Fruit fly (Drosophila melanogaster) whole organism, embryonic: ENCODE data around the gene CG17982.

Source experiments
- Asciz ChIP-seq: fragments of 200-800 bp; sonication (Bioruptor generic); optimal IDR thresholded peaks from 2 replicates; lab custom pipeline; 2017; ENCODE audit warnings: missing biosample characterization, mild to moderate bottlenecking, missing genetic modification characterization, missing genetic modification reagents
- Awh ChIP-seq: fragments of 200-800 bp; sonication (Bioruptor generic); IDR thresholded peaks from 2 replicates; pipeline ENCODE4, ENCODE4 v1.3.6; 2022; ENCODE audit warnings: missing biosample characterization, missing genetic modification characterization
- CG10979 ChIP-seq: fragments of 200-800 bp; sonication (Bioruptor generic); optimal IDR thresholded peaks from 2 replicates; lab custom pipeline; 2018; ENCODE audit warnings: missing biosample characterization, mild to moderate bottlenecking, missing genetic modification characterization, moderate library complexity
- CG11456 ChIP-seq: fragments of 200-800 bp; sonication (Bioruptor generic); IDR thresholded peaks from 3 replicates; pipeline ENCODE4 v1.3.6; 2022; ENCODE audit warnings: missing biosample characterization, missing genetic modification characterization
- CG11560 ChIP-seq: fragments of 200-800 bp; sonication (Bioruptor generic); IDR thresholded peaks from 3 replicates; pipeline ENCODE4 v1.3.6; 2022; ENCODE audit warnings: missing biosample characterization, missing genetic modification characterization
- CG14965 ChIP-seq: fragments of 200-800 bp; sonication (Bioruptor generic); optimal IDR thresholded peaks from 2 replicates; lab custom pipeline; 2016; ENCODE audit warnings: missing biosample characterization, missing genetic modification characterization, borderline replicate concordance
- CG1602 ChIP-seq: fragments of 200-800 bp; sonication (Bioruptor generic); optimal IDR thresholded peaks from 3 replicates; lab custom pipeline; 2016; ENCODE audit warnings: missing biosample characterization, missing genetic modification characterization
- CG16863 ChIP-seq: fragments of 200-800 bp; sonication (Bioruptor generic); optimal IDR thresholded peaks from 3 replicates; lab custom pipeline; 2016; ENCODE audit warnings: missing biosample characterization, missing genetic modification characterization
- CG17361 ChIP-seq: fragments of 200-800 bp; sonication (Bioruptor generic); IDR thresholded peaks from 3 replicates; pipeline ENCODE4 v1.3.6; 2022; ENCODE audit warnings: missing biosample characterization, missing genetic modification characterization
- CG17802 ChIP-seq: fragments of 200-800 bp; sonication (Bioruptor generic); optimal IDR thresholded peaks from 2 replicates; lab custom pipeline; 2018; ENCODE audit warnings: missing biosample characterization, mild to moderate bottlenecking, missing genetic modification characterization, moderate library complexity
- CG1832 ChIP-seq: fragments of 200-800 bp; sonication (Bioruptor generic); optimal IDR thresholded peaks from 2 replicates; lab custom pipeline; 2017; ENCODE audit warnings: missing biosample characterization, mild to moderate bottlenecking, missing genetic modification characterization, inconsistent platforms
- CG18599 ChIP-seq: fragments of 200-800 bp; sonication (Bioruptor generic); optimal IDR thresholded peaks from 3 replicates; lab custom pipeline; 2017; ENCODE audit warnings: missing biosample characterization, missing genetic modification characterization, mild to moderate bottlenecking, moderate library complexity, missing genetic modification reagents
- CG2129 ChIP-seq: fragments of 200-800 bp; sonication (Bioruptor generic); IDR thresholded peaks from 2 replicates; pipeline ENCODE4 v1.3.6; 2022; ENCODE audit warnings: missing biosample characterization, missing genetic modification characterization; ENCODE audit not compliant: partially characterized antibody
- CG2712 ChIP-seq: fragments of 200-800 bp; optimal IDR thresholded peaks from 3 replicates; lab custom pipeline; 2019; ENCODE audit warnings: missing biosample characterization, mild to moderate bottlenecking, missing genetic modification characterization, moderate library complexity
- CG32772 ChIP-seq: fragments of 200-800 bp; sonication (Bioruptor generic); IDR thresholded peaks from 2 replicates; pipeline ENCODE4 v1.3.6; 2022; ENCODE audit warnings: missing biosample characterization, missing genetic modification characterization
- CG33557 ChIP-seq: fragments of 200-800 bp; sonication (Bioruptor generic); optimal IDR thresholded peaks from 2 replicates; lab custom pipeline; 2019; ENCODE audit warnings: missing biosample characterization, mild to moderate bottlenecking, missing genetic modification characterization, moderate library complexity
- CG3847 ChIP-seq: fragments of 200-800 bp; sonication (Bioruptor generic); IDR thresholded peaks from 2 replicates; pipeline ENCODE4 v1.3.6; 2022; ENCODE audit warnings: missing biosample characterization, missing genetic modification characterization
- CG4404 ChIP-seq: fragments of 200-800 bp; sonication (Bioruptor generic); IDR thresholded peaks from 2 replicates; pipeline ENCODE4 v1.3.6; 2022; ENCODE audit warnings: missing biosample characterization, missing genetic modification characterization
- CG4854 ChIP-seq: fragments of 200-800 bp; sonication (Bioruptor generic); optimal IDR thresholded peaks from 2 replicates; lab custom pipeline; 2016; ENCODE audit warnings: missing biosample characterization, missing genetic modification characterization, inconsistent platforms
- CG6254 ChIP-seq: fragments of 200-800 bp; sonication (Bioruptor generic); optimal IDR thresholded peaks from 3 replicates; lab custom pipeline; 2017; ENCODE audit warnings: mild to moderate bottlenecking, missing biosample characterization, missing genetic modification reagents, missing genetic modification characterization
- CG8388 ChIP-seq: fragments of 200-800 bp; sonication (Bioruptor generic); optimal IDR thresholded peaks from 2 replicates; lab custom pipeline; 2019; ENCODE audit warnings: missing biosample characterization, mild to moderate bottlenecking, missing genetic modification characterization, moderate library complexity
- Ets65A ChIP-seq: fragments of 200-800 bp; sonication (Bioruptor generic); peaks from one replicate; lab custom pipeline; 2016; ENCODE audit warnings: missing biosample characterization, missing genetic modification characterization
- Fer1 ChIP-seq: fragments of 200-800 bp; sonication (Bioruptor generic); optimal IDR thresholded peaks from 2 replicates; lab custom pipeline; 2017; ENCODE audit warnings: missing biosample characterization, mild to moderate bottlenecking, missing genetic modification characterization
- GATAe ChIP-seq: fragments of 200-800 bp; sonication (Bioruptor generic); conservative IDR thresholded peaks from 2 replicates; pipeline ENCODE4 v1.3.6; 2022; ENCODE audit warnings: missing biosample characterization, missing genetic modification characterization
- Gug ChIP-seq: fragments of 200-800 bp; sonication (Bioruptor generic); IDR thresholded peaks from 4 replicates; pipeline ENCODE4 v1.3.6; 2022; ENCODE audit warnings: missing biosample characterization, missing genetic modification characterization
- Med ChIP-seq: fragments of 200-800 bp; sonication (Bioruptor generic); peaks from one replicate; lab custom pipeline; 2016; ENCODE audit warnings: missing biosample characterization, missing genetic modification characterization, mild to moderate bottlenecking, inconsistent platforms, moderate library complexity
- Meics ChIP-seq: fragments of 200-800 bp; sonication (Bioruptor generic); optimal IDR thresholded peaks from 2 replicates; lab custom pipeline; 2017; ENCODE audit warnings: missing biosample characterization, mild to moderate bottlenecking, missing genetic modification characterization
- NFAT ChIP-seq: fragments of 200-800 bp; sonication (Bioruptor generic); IDR thresholded peaks from 2 replicates; pipeline ENCODE4 v1.3.6; 2022; ENCODE audit warnings: missing biosample characterization, missing genetic modification characterization
- Rfx ChIP-seq: fragments of 200-800 bp; sonication (Bioruptor generic); IDR thresholded peaks from 2 replicates; pipeline ENCODE4 v1.3.6; 2022; ENCODE audit warnings: missing biosample characterization, missing genetic modification characterization
- Rx ChIP-seq: fragments of 200-800 bp; sonication (Bioruptor generic); IDR thresholded peaks from 2 replicates; pipeline ENCODE4 v1.3.6; 2022; ENCODE audit warnings: missing biosample characterization, missing genetic modification characterization
- Six4 ChIP-seq: fragments of 200-800 bp; sonication (Bioruptor generic); optimal IDR thresholded peaks from 2 replicates; lab custom pipeline; 2016; ENCODE audit warnings: missing biosample characterization, missing genetic modification characterization
- bsh ChIP-seq, 2 experiments: fragments of 200-800 bp; sonication (Bioruptor generic); optimal IDR thresholded peaks; 2 replicates each; lab custom pipeline; 2017 to 2018; ENCODE audit warnings: mild to moderate bottlenecking in 2 of 2, missing biosample characterization in 2 of 2, missing genetic modification characterization in 2 of 2, moderate library complexity in 1 of 2
- cg ChIP-seq: fragments of 200-800 bp; sonication (Bioruptor generic); optimal IDR thresholded peaks from 3 replicates; lab custom pipeline; 2019; ENCODE audit warnings: missing biosample characterization, mild to moderate bottlenecking, missing genetic modification characterization, moderate library complexity
- chn ChIP-seq: fragments of 200-800 bp; sonication (Bioruptor generic); optimal IDR thresholded peaks from 2 replicates; lab custom pipeline; 2016; ENCODE audit warnings: missing biosample characterization, missing genetic modification characterization
- ems ChIP-seq: fragments of 200-800 bp; sonication (Bioruptor generic); optimal IDR thresholded peaks from 3 replicates; lab custom pipeline; 2016; ENCODE audit warnings: missing biosample characterization, missing genetic modification characterization
- exex ChIP-seq: fragments of 200-800 bp; sonication (Bioruptor generic); optimal IDR thresholded peaks from 4 replicates; lab custom pipeline; 2018; ENCODE audit warnings: missing biosample characterization, mild to moderate bottlenecking, missing genetic modification characterization, moderate library complexity
- fd102C ChIP-seq: fragments of 200-800 bp; sonication (Bioruptor generic); optimal IDR thresholded peaks from 2 replicates; lab custom pipeline; 2018; ENCODE audit warnings: missing biosample characterization, mild to moderate bottlenecking, missing genetic modification characterization, moderate library complexity
- gem ChIP-seq: fragments of 200-800 bp; sonication (Bioruptor generic); optimal IDR thresholded peaks from 2 replicates; lab custom pipeline; 2019; ENCODE audit warnings: missing biosample characterization, mild to moderate bottlenecking, missing genetic modification characterization, moderate library complexity
- lbe ChIP-seq: fragments of 200-800 bp; sonication (Bioruptor generic); optimal IDR thresholded peaks from 2 replicates; lab custom pipeline; 2016; ENCODE audit warnings: missing biosample characterization, mild to moderate bottlenecking, missing genetic modification characterization
- oc ChIP-seq: fragments of 200-800 bp; sonication (Bioruptor generic); optimal IDR thresholded peaks from 2 replicates; lab custom pipeline; 2018; ENCODE audit warnings: missing biosample characterization, mild to moderate bottlenecking, missing genetic modification characterization, moderate library complexity
- odd ChIP-seq: fragments of 200-800 bp; sonication (Bioruptor generic); optimal IDR thresholded peaks from 2 replicates; lab custom pipeline; 2017; ENCODE audit warnings: missing biosample characterization, mild to moderate bottlenecking, missing genetic modification characterization
- onecut ChIP-seq: fragments of 200-800 bp; sonication (Bioruptor generic); IDR thresholded peaks from 2 replicates; pipeline ENCODE4 v1.3.6; 2022; ENCODE audit warnings: missing biosample characterization, missing genetic modification characterization
- pnt ChIP-seq: fragments of 200-800 bp; sonication (Bioruptor generic); optimal IDR thresholded peaks from 3 replicates; lab custom pipeline; 2016; ENCODE audit warnings: missing biosample characterization, missing genetic modification characterization
- pum ChIP-seq: fragments of 200-800 bp; sonication (Bioruptor generic); optimal IDR thresholded peaks from 2 replicates; lab custom pipeline; 2016; ENCODE audit warnings: missing biosample characterization, missing genetic modification characterization
- sd ChIP-seq: fragments of 200-800 bp; sonication (Bioruptor generic); optimal IDR thresholded peaks from 3 replicates; lab custom pipeline; 2018; ENCODE audit warnings: missing biosample characterization, mild to moderate bottlenecking, missing genetic modification characterization, moderate library complexity
- ssp ChIP-seq: fragments of 200-800 bp; sonication (Bioruptor generic); IDR thresholded peaks from 2 replicates; pipeline ENCODE4 v1.3.6; 2022; ENCODE audit warnings: missing biosample characterization, missing genetic modification characterization
- sug ChIP-seq: fragments of 200-800 bp; optimal IDR thresholded peaks from 2 replicates; lab custom pipeline; 2019; ENCODE audit warnings: missing biosample characterization, mild to moderate bottlenecking, missing genetic modification characterization, moderate library complexity
- toy ChIP-seq: fragments of 200-800 bp; sonication (Bioruptor generic); IDR thresholded peaks from 2 replicates; pipeline ENCODE4 v1.3.6; 2022; ENCODE audit warnings: missing biosample characterization, missing genetic modification characterization
- twi ChIP-seq: fragments of 200-800 bp; optimal IDR thresholded peaks from 2 replicates; lab custom pipeline; 2019; ENCODE audit warnings: missing biosample characterization, mild to moderate bottlenecking, missing genetic modification characterization, moderate library complexity
- vnd ChIP-seq: fragments of 200-800 bp; sonication (Bioruptor generic); IDR thresholded peaks from 3 replicates; pipeline ENCODE4 v1.3.6; 2022; ENCODE audit warnings: missing biosample characterization, missing genetic modification characterization; ENCODE audit not compliant: partially characterized antibody
- zen2 ChIP-seq: fragments of 200-800 bp; sonication (Bioruptor generic); IDR thresholded peaks from 3 replicates; pipeline ENCODE4 v1.3.6; 2022; ENCODE audit warnings: missing biosample characterization, missing genetic modification characterization; ENCODE audit not compliant: partially characterized antibody

CG17982 gene

dm6 chrX:8125224-8125649, 18.4 kb downstream of the CG17982 start (continued):
- TF ChIP-seq Fer1 (GFP tag; lab: Kevin White, UChicago) (peak; percentile 37), Rfx (GFP tag; lab: Robert Waterston, UW) (no peak), Ets65A (GFP tag; lab: Kevin White, UChicago) (peak; percentile 65), NFAT (0 out of 2 replicates have a peak, but pooled peaks have one; percentile 31), sug (no peak), vnd (GFP tag; lab: Robert Waterston, UW) (no peak), CG6254 (GFP tag; lab: Kevin White, UChicago) (peak; percentile 59), GATAe (no peak), odd (peak; percentile 33), lbe (GFP tag; lab: Kevin White, UChicago) (no peak), Gug (peak; percentile 34; the same call in 1 of the 4 replicates), pum (no peak), bsh (GFP tag; optimal IDR thresholded peaks at IDR 0.05; lab: Kevin White, UChicago) (peak in 1 of 2 experiments; percentile 60), Rx (no peak), ems (GFP tag; lab: Kevin White, UChicago) (no peak), CG32772 (GFP tag; lab: Robert Waterston, UW) (0 out of 2 replicates have a peak, but pooled peaks have one; percentile 32), twi (tag; lab: Kevin White, UChicago) (no peak), gem (tag; lab: Kevin White, UChicago) (peak; percentile 75), Asciz (GFP tag; lab: Kevin White, UChicago) (peak; percentile 55), onecut (0 out of 2 replicates have a peak, but pooled peaks have one; percentile 18), CG14965 (no peak), fd102C (GFP tag; lab: Kevin White, UChicago) (no peak), CG16863 (GFP tag; lab: Kevin White, UChicago) (no peak), sd (tag; lab: Kevin White, UChicago) (no peak), CG18599 (GFP tag; lab: Kevin White, UChicago) (no peak), CG2129 (no peak), Meics (peak; percentile 19), CG4854 (GFP tag; lab: Kevin White, UChicago) (no peak), CG10979 (peak; percentile 69), ssp (GFP tag; lab: Robert Waterston, UW) (no peak), chn (GFP tag; lab: Kevin White, UChicago) (no peak), CG11456 (GFP tag; lab: Robert Waterston, UW) (no peak), exex (no peak), CG17802 (no peak), Med (GFP tag; lab: Kevin White, UChicago) (peak; percentile 65), Six4 (GFP tag; lab: Kevin White, UChicago) (peak; percentile 9), oc (tag; lab: Kevin White, UChicago) (peak; percentile 45), CG2712 (tag; lab: Kevin White, UChicago) (peak; percentile 77), CG4404 (GFP tag; lab: Robert Waterston, UW) (no peak), zen2 (GFP tag; lab: Robert Waterston, UW) (no peak), pnt (GFP tag; lab: Kevin White, UChicago) (no peak), cg (no peak), Awh (GFP tag; lab: Robert Waterston, UW) (0 out of 2 replicates have a peak, but pooled peaks have one; percentile 32), CG17361 (GFP tag; lab: Robert Waterston, UW) (peak; percentile 81; the same call in 2 of the 3 replicates), toy (GFP tag; lab: Robert Waterston, UW) (no peak), CG11560 (no peak), CG8388 (peak; percentile 62), CG3847 (GFP tag; lab: Robert Waterston, UW) (no peak), CG1832 (GFP tag; lab: Kevin White, UChicago) (no peak), CG33557 (GFP tag; lab: Kevin White, UChicago) (no peak), CG1602 (GFP tag; lab: Kevin White, UChicago) (peak; percentile 18)
